Worm (Caenorhabditis elegans): ENCODE results near the gene W09G12.8.

DNA sequence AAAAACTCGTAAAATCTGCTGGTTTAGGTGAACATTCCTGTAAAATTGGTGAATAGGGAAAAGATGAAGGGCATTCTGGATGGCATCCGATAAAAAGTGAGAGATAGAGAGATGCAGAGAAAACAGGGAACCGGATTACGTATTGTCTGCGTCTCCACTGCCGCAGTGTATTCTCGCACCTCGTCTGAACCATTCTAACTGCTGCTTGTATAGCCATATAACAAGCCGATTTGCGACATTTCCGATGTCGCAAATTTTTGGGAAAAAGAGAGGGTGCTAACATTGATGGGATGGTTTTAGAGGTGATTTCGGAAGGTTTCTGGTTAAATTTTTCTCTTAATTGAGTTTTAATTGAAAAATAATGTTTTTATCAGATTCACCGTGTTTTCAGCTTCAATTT lies 4.8 kb upstream of the W09G12.8 start, which contains the start of gene W09G12.10:
- TF ChIP-seq flt-1 (GFP tag; IDR thresholded peaks at IDR 0.05): no peak
- no peak for TF ChIP-seq F13C5.2 (tag; optimal IDR thresholded peaks at IDR 0.05)
- no peak for TF ChIP-seq ama-1 (optimal IDR thresholded peaks at IDR 0.05)
- no peak for TF ChIP-seq tbx-37 (GFP tag; conservative IDR thresholded peaks at IDR 0.05)
- TF ChIP-seq tra-4 (tag; optimal IDR thresholded peaks at IDR 0.05): no peak
- no peak for TF ChIP-seq aly-1 (tag; optimal IDR thresholded peaks at IDR 0.05)
- TF ChIP-seq ets-7 (tag; optimal IDR thresholded peaks at IDR 0.05): no peak
- TF ChIP-seq B0310.2 (tag; optimal IDR thresholded peaks at IDR 0.05): no peak
- no peak for TF ChIP-seq hnd-1 (tag; optimal IDR thresholded peaks at IDR 0.05)
- no peak for TF ChIP-seq hmg-4 (GFP tag; optimal IDR thresholded peaks at IDR 0.05)
- TF ChIP-seq scrt-1 (GFP tag; IDR thresholded peaks at IDR 0.05): no peak

Measured in whole organism, early embryonic.